Worm (Caenorhabditis elegans): Measurements from ENCODE around the gene vap-2.

DNA sequence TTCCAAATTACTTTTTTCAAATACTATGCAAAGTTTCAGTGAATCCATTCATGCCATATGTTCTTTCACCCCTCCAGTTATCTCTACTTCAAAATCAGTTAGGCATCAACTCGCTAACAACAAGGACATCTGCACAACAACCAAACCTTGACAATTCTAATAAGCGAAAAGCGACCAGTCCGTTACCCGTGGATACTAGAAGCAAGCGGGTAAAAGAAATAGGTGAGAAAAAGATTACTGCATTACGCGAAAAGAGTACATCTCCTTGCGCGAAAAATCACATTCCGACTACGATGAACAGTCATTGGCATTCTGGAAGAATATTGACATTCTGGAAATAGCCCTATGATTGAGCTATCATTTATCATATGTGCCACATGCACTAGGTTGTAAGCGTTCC lies 36.1 kb downstream of the vap-2 start:
- TF ChIP-seq lin-13 (GFP tag; optimal IDR thresholded peaks at IDR 0.05): no peak
- no peak for TF ChIP-seq fkh-10 (GFP tag; optimal IDR thresholded peaks at IDR 0.05)
- TF ChIP-seq snpc-4 (tag; optimal IDR thresholded peaks at IDR 0.05): no peak
- TF ChIP-seq unc-62 (GFP tag; optimal IDR thresholded peaks at IDR 0.05): no peak
- peak; percentile 6 for TF ChIP-seq fos-1 (tag; optimal IDR thresholded peaks at IDR 0.05)
- no peak for TF ChIP-seq mdl-1 (tag; optimal IDR thresholded peaks at IDR 0.05)
- no peak for TF ChIP-seq unc-30 (tag; optimal IDR thresholded peaks at IDR 0.05)
- peak; percentile 24 for TF ChIP-seq snu-23 (GFP tag; optimal IDR thresholded peaks at IDR 0.05)
- no peak for TF ChIP-seq nhr-237 (tag; optimal IDR thresholded peaks at IDR 0.05)
- peak; percentile 30 for TF ChIP-seq skn-1 (tag; optimal IDR thresholded peaks at IDR 0.05)
